Worm (Caenorhabditis elegans) whole organism, L4/young adult: ENCODE data around the gene elf-1.

ENCODE experiments used
- W03F9.2 ChIP-seq: fragments of 150-350 bp; optimal IDR thresholded peaks from 2 replicates; lab custom pipeline; 2014; ENCODE audit warnings: missing biosample characterization, missing genetic modification characterization
- dao-5 ChIP-seq: sonication (generic microtip); optimal IDR thresholded peaks from 2 replicates; lab custom pipeline; 2016; ENCODE audit warnings: missing genotype, missing genetic modification characterization, moderate library complexity, missing compliant biosample characterization
- him-1 ChIP-seq: sonication (generic microtip); optimal IDR thresholded peaks from 2 replicates; lab custom pipeline; 2016; ENCODE audit warnings: missing genotype, missing genetic modification reagents, missing genetic modification characterization, missing compliant biosample characterization

DNA sequence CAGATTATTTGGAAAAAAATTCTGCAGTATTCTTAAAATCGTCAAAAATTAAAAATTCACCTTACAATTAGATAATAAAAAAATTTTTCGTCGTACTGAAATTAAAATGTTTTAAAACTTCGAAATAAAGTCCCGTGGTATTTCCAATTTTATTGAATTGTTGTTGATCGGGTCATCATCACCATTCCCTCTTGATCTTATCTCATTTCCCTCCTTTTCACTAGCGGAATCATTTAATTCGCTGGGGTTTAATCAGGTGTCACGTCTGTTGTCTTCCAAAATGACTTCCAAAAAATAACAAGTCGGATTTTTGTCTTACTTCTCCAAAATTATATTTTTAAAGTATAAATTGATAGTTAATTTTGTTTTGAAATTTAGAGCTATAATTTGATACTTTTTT, 32.3 kb upstream of the elf-1 start:
- TF ChIP-seq him-1 (tag; lab: Kevin White, UChicago) (no peak), dao-5 (tag; lab: Kevin White, UChicago) (no peak), W03F9.2 (tag; lab: Kevin White, UChicago) (no peak)
